Fruit fly (Drosophila melanogaster) whole organism: Measurements from ENCODE around the gene CG5004.

Source experiments
- Dll ChIP-seq: fragments of >200 bp; optimal IDR thresholded peaks from 2 replicates; lab custom pipeline; 2017
- pan ChIP-seq: fragments of >200 bp; optimal IDR thresholded peaks from 2 replicates; lab custom pipeline; 2017
- usp ChIP-seq: fragments of >200 bp; optimal IDR thresholded peaks from 2 replicates; lab custom pipeline; 2017; ENCODE audit warnings: missing biosample characterization, missing genetic modification characterization, mixed read lengths

dm6 chrX:17093431-17093830 is 14.0 kb upstream of the CG5004 start:
- TF ChIP-seq usp (GFP tag; lab: Kevin White, UChicago): no peak
- TF ChIP-seq Dll (lab: Kevin White, UChicago): no peak
- no peak for TF ChIP-seq pan (lab: Kevin White, UChicago)
